Worm (Caenorhabditis elegans) whole organism, L4 larva: ENCODE data around the gene spat-1.
A peak's percentile ranks its signal among the peaks of the same experiment; 100 is the strongest.

Source experiments
- D1046.2 ChIP-seq: fragments of 200-800 bp; sonication (Bioruptor generic); IDR thresholded peaks from 2 replicates; pipeline ENCODE4 v1.3.6; 2022; ENCODE audit warnings: missing genetic modification characterization, missing compliant biosample characterization
- F37D6.2 ChIP-seq: sonication (generic microtip); optimal IDR thresholded peaks from 2 replicates; lab custom pipeline; 2016; ENCODE audit warnings: mild to moderate bottlenecking, missing genetic modification characterization, missing compliant biosample characterization
- F49E8.2 ChIP-seq: sonication (generic microtip); optimal IDR thresholded peaks from 2 replicates; lab custom pipeline; 2016; ENCODE audit warnings: missing compliant biosample characterization, mild to moderate bottlenecking, missing genetic modification characterization, borderline replicate concordance
- T20F7.1 ChIP-seq: fragments of 200-800 bp; sonication (Bioruptor generic); optimal IDR thresholded peaks from 2 replicates; lab custom pipeline; 2018; ENCODE audit warnings: mild to moderate bottlenecking, missing genetic modification characterization, missing compliant biosample characterization
- T26A8.4 ChIP-seq: fragments of 200-800 bp; sonication (Bioruptor generic); IDR thresholded peaks from 2 replicates; pipeline ENCODE4 v1.3.6; 2022; ENCODE audit warnings: missing genetic modification characterization, missing compliant biosample characterization
- ZK546.5 ChIP-seq, 2 experiments: sonication (generic microtip); optimal IDR thresholded peaks; 2 replicates each; lab custom pipeline; 2017; ENCODE audit warnings: missing biosample characterization in 2 of 2, missing genetic modification characterization in 2 of 2
- aha-1 ChIP-seq: fragments of 150-350 bp; peaks from one replicate; lab custom pipeline; 2014; ENCODE audit warnings: missing biosample characterization, missing genetic modification characterization
- ama-1 ChIP-seq: fragments of 150-350 bp; optimal IDR thresholded peaks from 2 replicates; lab custom pipeline; 2014; ENCODE audit warnings: inconsistent platforms, mixed read lengths
- ceh-32 ChIP-seq: sonication (generic microtip); optimal IDR thresholded peaks from 2 replicates; lab custom pipeline; 2016; ENCODE audit warnings: mild to moderate bottlenecking, missing genetic modification characterization, missing compliant biosample characterization; ENCODE audit not compliant: poor library complexity
- ctbp-1 ChIP-seq: fragments of 200-800 bp; sonication (Bioruptor generic); IDR thresholded peaks from 2 replicates; pipeline ENCODE4 v1.3.6; 2022; ENCODE audit warnings: missing genetic modification reagents, missing genetic modification characterization, missing compliant biosample characterization
- duxl-1 ChIP-seq: sonication (generic microtip); optimal IDR thresholded peaks from 2 replicates; lab custom pipeline; 2016; ENCODE audit warnings: mild to moderate bottlenecking, missing genetic modification characterization, moderate library complexity, missing compliant biosample characterization; ENCODE audit not compliant: poor library complexity
- egl-43 ChIP-seq: fragments of 200-800 bp; sonication (Bioruptor generic); IDR thresholded peaks from 2 replicates; pipeline ENCODE4 v1.3.6; 2022; ENCODE audit warnings: missing genetic modification reagents, missing genetic modification characterization, missing compliant biosample characterization
- gei-8 ChIP-seq: fragments of 200-800 bp; sonication (Bioruptor generic); optimal IDR thresholded peaks from 2 replicates; lab custom pipeline; 2018; ENCODE audit warnings: mild to moderate bottlenecking, missing genetic modification characterization, missing compliant biosample characterization
- hif-1 ChIP-seq, 2 experiments: sonication (generic microtip); optimal IDR thresholded peaks; 2 replicates each; lab custom pipeline; 2016 to 2017; ENCODE audit warnings: missing compliant biosample characterization in 2 of 2, missing genetic modification characterization in 2 of 2, missing genetic modification reagents in 2 of 2, missing genotype in 2 of 2, mild to moderate bottlenecking in 1 of 2
- hlh-11 ChIP-seq: fragments of 200-800 bp; sonication (Bioruptor generic); optimal IDR thresholded peaks from 2 replicates; lab custom pipeline; 2018; ENCODE audit warnings: mild to moderate bottlenecking, missing genetic modification characterization, missing compliant biosample characterization
- hlh-30 ChIP-seq: sonication (generic microtip); optimal IDR thresholded peaks from 2 replicates; lab custom pipeline; 2017; ENCODE audit warnings: antibody characterized with exemption, mild to moderate bottlenecking, missing genetic modification characterization, missing compliant biosample characterization; ENCODE audit not compliant: insufficient read depth
- hmg-1.1 ChIP-seq: fragments of 200-800 bp; sonication (Bioruptor generic); IDR thresholded peaks from 2 replicates; pipeline ENCODE4 v1.3.6; 2022; ENCODE audit warnings: missing genetic modification reagents, missing genetic modification characterization, missing compliant biosample characterization
- lim-7 ChIP-seq: fragments of 200-800 bp; sonication (Bioruptor generic); IDR thresholded peaks from 2 replicates; pipeline ENCODE4 v1.3.6; 2022; ENCODE audit warnings: missing genetic modification characterization, missing compliant biosample characterization
- lin-1 ChIP-seq: fragments of 200-800 bp; sonication (Bioruptor generic); IDR thresholded peaks from 2 replicates; pipeline ENCODE4 v1.3.6; 2022; ENCODE audit warnings: missing genetic modification reagents, missing genetic modification characterization, missing compliant biosample characterization
- lin-15B ChIP-seq: fragments of 150-350 bp; sonication (generic microtip); optimal IDR thresholded peaks from 3 replicates; lab custom pipeline; 2014; ENCODE audit warnings: missing biosample characterization, missing genetic modification characterization
- madf-9 ChIP-seq: fragments of 200-800 bp; sonication (Bioruptor generic); conservative IDR thresholded peaks from 2 replicates; pipeline ENCODE4 v1.3.6; 2022; ENCODE audit warnings: missing genetic modification reagents, missing genetic modification characterization, missing compliant biosample characterization
- mdl-1 ChIP-seq, 2 experiments: fragments of 150-350 bp in 1 of 2; sonication (generic microtip) in 1 of 2; optimal IDR thresholded peaks; 2 replicates each; lab custom pipeline; 2014 to 2017; ENCODE audit warnings: missing biosample characterization in 2 of 2, missing genetic modification characterization in 2 of 2
- mes-2 ChIP-seq: sonication (generic microtip); optimal IDR thresholded peaks from 2 replicates; lab custom pipeline; 2016; ENCODE audit warnings: missing genotype, mild to moderate bottlenecking, missing genetic modification characterization, missing compliant biosample characterization; ENCODE audit not compliant: poor library complexity, severe bottlenecking
- mxl-3 ChIP-seq: fragments of 200-800 bp; sonication (Bioruptor generic); optimal IDR thresholded peaks from 2 replicates; lab custom pipeline; 2018; ENCODE audit warnings: mild to moderate bottlenecking, missing genetic modification characterization, missing compliant biosample characterization
- nhr-10 ChIP-seq: fragments of 150-350 bp; optimal IDR thresholded peaks from 2 replicates; lab custom pipeline; 2014; ENCODE audit warnings: missing biosample characterization, missing genetic modification characterization
- nhr-102 ChIP-seq: sonication (generic microtip); optimal IDR thresholded peaks from 2 replicates; lab custom pipeline; 2016; ENCODE audit warnings: mild to moderate bottlenecking, missing genetic modification characterization, moderate library complexity, missing compliant biosample characterization
- nhr-11 ChIP-seq: fragments of 150-350 bp; optimal IDR thresholded peaks from 2 replicates; lab custom pipeline; 2014; ENCODE audit warnings: missing biosample characterization, missing genetic modification characterization
- nhr-28 ChIP-seq: fragments of 150-350 bp; optimal IDR thresholded peaks from 2 replicates; lab custom pipeline; 2014; ENCODE audit warnings: missing biosample characterization, missing genetic modification characterization
- nhr-41 ChIP-seq: fragments of 200-800 bp; sonication (Bioruptor generic); IDR thresholded peaks from 2 replicates; pipeline ENCODE4 v1.3.6; 2022; ENCODE audit warnings: missing genetic modification reagents, missing genetic modification characterization, missing compliant biosample characterization
- nhr-42 ChIP-seq: fragments of 200-800 bp; sonication (Bioruptor generic); IDR thresholded peaks from 2 replicates; pipeline ENCODE4 v1.3.6; 2022; ENCODE audit warnings: missing genetic modification characterization, missing compliant biosample characterization
- nhr-76 ChIP-seq: fragments of 150-350 bp; optimal IDR thresholded peaks from 2 replicates; lab custom pipeline; 2014; ENCODE audit warnings: missing biosample characterization, missing genetic modification characterization
- pha-4 ChIP-seq, 2 experiments: fragments of 150-350 bp in 1 of 2; fragments of 200-800 bp in 1 of 2; sonication (Bioruptor generic) in 1 of 2; IDR thresholded peaks in 1 of 2; optimal IDR thresholded peaks in 1 of 2; 2 replicates each; pipeline versions ENCODE4 v1.3.6 to Lab custom; 2014 to 2022; ENCODE audit warnings: missing genetic modification characterization in 2 of 2, missing genetic modification reagents in 2 of 2, missing biosample characterization in 1 of 2, missing compliant biosample characterization in 1 of 2
- php-3 ChIP-seq: fragments of 200-800 bp; sonication (Bioruptor generic); IDR thresholded peaks from 2 replicates; pipeline ENCODE4 v1.3.6; 2022; ENCODE audit warnings: missing genetic modification reagents, missing genetic modification characterization, missing compliant biosample characterization
- pqm-1 ChIP-seq: sonication (generic microtip); optimal IDR thresholded peaks from 2 replicates; lab custom pipeline; 2017; ENCODE audit warnings: missing biosample characterization, missing genetic modification characterization
- rbr-2 ChIP-seq: sonication (generic microtip); optimal IDR thresholded peaks from 2 replicates; lab custom pipeline; 2016; ENCODE audit warnings: missing genotype, missing genetic modification characterization, missing compliant biosample characterization
- sdz-12 ChIP-seq: fragments of 200-800 bp; sonication (Bioruptor generic); optimal IDR thresholded peaks from 2 replicates; lab custom pipeline; 2018; ENCODE audit warnings: mild to moderate bottlenecking, missing genetic modification characterization, missing compliant biosample characterization
- set-16 ChIP-seq: fragments of 200-800 bp; sonication (Bioruptor generic); IDR thresholded peaks from 2 replicates; pipeline ENCODE4 v1.3.6; 2022; ENCODE audit warnings: missing genetic modification reagents, missing genetic modification characterization, missing compliant biosample characterization
- tag-97 ChIP-seq: fragments of 200-800 bp; sonication (Bioruptor generic); IDR thresholded peaks from 2 replicates; pipeline ENCODE4 v1.3.6; 2022; ENCODE audit warnings: missing genetic modification characterization, missing compliant biosample characterization
- unc-130 ChIP-seq: sonication (generic microtip); optimal IDR thresholded peaks from 2 replicates; lab custom pipeline; 2016; ENCODE audit warnings: missing genetic modification reagents, missing genetic modification characterization, missing compliant biosample characterization
- vab-7 ChIP-seq: fragments of 200-800 bp; sonication (Bioruptor generic); IDR thresholded peaks from 2 replicates; pipeline ENCODE4 v1.3.6; 2022; ENCODE audit warnings: missing genetic modification reagents, missing genetic modification characterization, missing compliant biosample characterization
- zag-1 ChIP-seq: fragments of 150-350 bp; optimal IDR thresholded peaks from 2 replicates; lab custom pipeline; 2014; ENCODE audit warnings: missing biosample characterization, missing genetic modification characterization
- zip-11 ChIP-seq: fragments of 200-800 bp; sonication (Bioruptor generic); IDR thresholded peaks from 2 replicates; pipeline ENCODE4 v1.3.6; 2022; ENCODE audit warnings: missing genetic modification characterization, missing compliant biosample characterization
- ztf-11 ChIP-seq: fragments of 150-350 bp; optimal IDR thresholded peaks from 2 replicates; lab custom pipeline; 2014; ENCODE audit warnings: missing biosample characterization, missing genetic modification characterization

Gene spat-1

DNA sequence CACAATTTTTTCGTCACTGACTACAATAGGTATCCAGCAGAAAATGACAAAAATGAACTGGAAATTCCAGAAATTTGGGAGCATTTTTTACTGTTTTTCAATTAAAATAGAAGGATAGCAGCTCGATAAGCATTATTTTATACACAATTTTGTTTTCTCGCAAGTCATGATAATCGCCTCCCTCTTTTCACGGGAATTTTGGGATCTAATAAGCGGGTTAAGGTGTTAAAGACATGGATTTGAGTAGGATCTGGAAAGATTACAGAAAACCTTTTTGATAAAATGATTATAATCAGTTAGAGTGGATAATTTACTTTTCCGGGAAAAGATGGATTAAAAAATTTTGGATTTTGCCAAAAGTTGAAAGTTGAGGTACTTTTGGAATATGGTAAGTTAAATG, 20.1 kb downstream of the spat-1 start, which contains the start of gene gcy-29 (continued):
- no peak for TF ChIP-seq T26A8.4

DNA sequence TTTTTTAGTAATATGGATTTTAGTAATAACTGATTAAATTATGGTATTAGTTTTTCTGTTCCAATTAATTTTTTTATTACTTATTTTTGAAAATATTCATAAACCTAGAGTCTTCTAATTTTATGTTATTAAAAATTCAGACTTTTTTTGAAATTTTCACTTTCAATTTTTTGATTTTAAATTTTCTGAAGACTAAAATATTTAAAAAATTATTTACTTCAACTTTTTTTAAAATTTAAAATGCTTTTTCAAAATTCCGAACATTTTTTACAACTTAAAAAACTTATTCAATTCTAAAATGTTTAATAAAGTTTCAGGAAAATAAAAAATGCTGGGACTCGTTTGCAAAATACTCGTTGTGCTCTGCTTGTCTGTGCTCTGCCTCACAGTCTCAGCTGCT, 22.1 kb downstream of the spat-1 start, which contains the start of gene nlp-41:
Gene nlp-41 (plus strand): TSS at position 301 of the 400 bp plus-strand sequence.
- TF ChIP-seq sdz-12 (GFP tag; lab: Kevin White, UChicago) (no peak), set-16 (GFP tag; lab: Robert Waterston, UW) (no peak), mdl-1 (tag; optimal IDR thresholded peaks at IDR 0.05; lab: Kevin White, UChicago) (no peak), pha-4 (GFP tag; IDR thresholded peaks at IDR 0.05; lab: Robert Waterston, UW) (no peak), pha-4 (tag; optimal IDR thresholded peaks at IDR 0.05; lab: Kevin White, UChicago) (no peak), ama-1 (lab: Kevin White, UChicago) (no peak), F49E8.2 (tag; lab: Kevin White, UChicago) (no peak), ztf-11 (tag; lab: Kevin White, UChicago) (no peak), zip-11 (GFP tag; lab: Robert Waterston, UW) (no peak), nhr-11 (tag; lab: Kevin White, UChicago) (no peak), lim-7 (GFP tag; lab: Robert Waterston, UW) (no peak), hlh-30 (tag; lab: Kevin White, UChicago) (no peak), madf-9 (GFP tag; lab: Robert Waterston, UW) (no peak), pqm-1 (tag; lab: Kevin White, UChicago) (no peak), gei-8 (no peak)

DNA sequence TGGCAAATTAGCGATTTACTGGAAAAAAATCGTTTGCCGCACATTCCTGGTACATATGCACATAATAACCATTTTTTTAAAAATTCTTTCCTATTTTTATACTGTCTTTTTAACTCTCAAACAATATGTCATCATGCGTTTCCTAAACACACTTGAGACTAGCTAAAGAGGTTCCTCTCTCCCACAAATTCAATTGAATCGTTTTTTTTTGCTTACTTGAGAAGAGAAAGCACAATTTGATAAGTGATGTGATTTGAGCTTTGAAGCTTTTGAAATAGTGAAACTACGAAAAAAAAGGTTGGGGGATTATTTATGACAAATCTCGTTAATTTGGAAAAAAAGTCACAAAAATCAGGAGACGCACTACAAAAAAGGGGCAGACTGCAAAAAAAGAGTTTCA, 26.5 kb downstream of the spat-1 start:
- TF ChIP-seq zag-1 (tag; lab: Kevin White, UChicago) (no peak), hif-1 (tag; optimal IDR thresholded peaks at IDR 0.05; lab: Kevin White, UChicago) (no peak), ctbp-1 (0 out of 2 replicates have a peak, but pooled peaks have one; percentile 18), aha-1 (tag; lab: Kevin White, UChicago) (peak; percentile 30)

DNA sequence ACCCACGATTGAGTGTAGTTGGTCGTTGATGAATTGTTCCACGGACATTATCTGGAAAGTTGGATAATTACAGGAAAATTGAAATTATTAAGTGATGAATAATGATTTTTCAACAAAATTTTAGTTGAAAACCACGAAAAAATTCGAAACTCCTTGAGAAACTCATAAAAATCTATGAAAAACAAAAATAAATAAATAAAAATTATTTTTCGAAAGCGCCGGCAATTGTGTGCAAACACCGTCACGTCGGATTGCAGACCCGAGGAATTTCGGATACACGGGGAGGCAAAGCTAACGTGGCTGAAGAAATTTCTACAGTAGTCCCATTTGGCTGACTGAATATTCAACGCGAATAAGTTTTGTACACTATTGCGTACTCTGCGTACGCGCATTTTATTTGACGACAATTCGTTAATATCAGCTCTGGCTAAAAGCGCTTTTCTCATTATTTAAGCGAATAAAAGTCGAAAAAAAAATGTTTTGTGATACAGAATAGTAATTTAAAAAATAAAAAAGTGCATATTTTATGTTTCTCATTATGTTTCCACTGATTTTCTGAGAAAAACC, 33.1 kb downstream of the spat-1 start, which contains the start of gene mog-4:
Gene mog-4 (minus strand): TSS at position 51 of the 567 bp plus-strand sequence.
- peak; percentile 98 for TF ChIP-seq unc-130 (GFP tag; lab: Kevin White, UChicago)
- peak; percentile 98 for TF ChIP-seq rbr-2 (tag; lab: Kevin White, UChicago)
- TF ChIP-seq aha-1 (tag; lab: Kevin White, UChicago): peak; percentile 84
- peak; percentile 98 for TF ChIP-seq lin-1 (GFP tag; lab: Robert Waterston, UW)
- TF ChIP-seq ceh-32 (tag; lab: Kevin White, UChicago): peak; percentile 57
- TF ChIP-seq hmg-1.1 (GFP tag; lab: Robert Waterston, UW): peak; percentile 100
- peak; percentile 98 for TF ChIP-seq nhr-41 (GFP tag; lab: Robert Waterston, UW)
- TF ChIP-seq mxl-3 (GFP tag; lab: Kevin White, UChicago): peak; percentile 94
- TF ChIP-seq hlh-30 (tag; lab: Kevin White, UChicago): peak; percentile 71
- TF ChIP-seq ZK546.5 (tag; optimal IDR thresholded peaks at IDR 0.05; lab: Kevin White, UChicago): peak in 1 of 2 experiments; percentile 63
- TF ChIP-seq T26A8.4: peak; percentile 99
- peak; percentile 98 for TF ChIP-seq egl-43 (GFP tag; lab: Robert Waterston, UW)
- TF ChIP-seq pqm-1 (tag; lab: Kevin White, UChicago): peak; percentile 5
- TF ChIP-seq hlh-11 (tag; lab: Kevin White, UChicago): peak; percentile 95
- TF ChIP-seq nhr-28 (tag; lab: Kevin White, UChicago): peak; percentile 58
- peak; percentile 43 for TF ChIP-seq nhr-76 (tag; lab: Kevin White, UChicago)
- TF ChIP-seq sdz-12 (GFP tag; lab: Kevin White, UChicago): peak; percentile 73
- peak; percentile 59 for TF ChIP-seq lin-15B (tag; lab: Kevin White, UChicago)
- peak; percentile 79 for TF ChIP-seq nhr-11 (tag; lab: Kevin White, UChicago)
- peak; percentile 100 for TF ChIP-seq tag-97 (GFP tag; lab: Robert Waterston, UW)
- TF ChIP-seq duxl-1: peak; percentile 92
- TF ChIP-seq F37D6.2 (tag; lab: Kevin White, UChicago): peak; percentile 92
- TF ChIP-seq T20F7.1 (GFP tag; lab: Kevin White, UChicago): peak; percentile 95
- TF ChIP-seq nhr-42: peak; percentile 100
- peak; percentile 98 for TF ChIP-seq D1046.2 (GFP tag; lab: Robert Waterston, UW)
- peak; percentile 100 for TF ChIP-seq vab-7
- peak; percentile 62 for TF ChIP-seq nhr-10 (tag; lab: Kevin White, UChicago)
- peak; percentile 95 for TF ChIP-seq nhr-102 (tag; lab: Kevin White, UChicago)
- peak; percentile 99 for TF ChIP-seq php-3 (GFP tag; lab: Robert Waterston, UW)
- peak; percentile 76 to 96 for TF ChIP-seq hif-1 (tag; optimal IDR thresholded peaks at IDR 0.05; lab: Kevin White, UChicago)
- TF ChIP-seq mes-2: peak; percentile 98
- peak; percentile 82 for TF ChIP-seq lim-7 (GFP tag; lab: Robert Waterston, UW)
